Fruit fly (Drosophila melanogaster): Measurements from ENCODE around the gene CG10948.

The CG10948 gene

dm6 chr3L:12843056-12843799 lies 6.7 kb downstream of the CG10948 start, which contains the start of gene nebu:
Gene nebu, minus strand, starts transcription at chr3L:12843106.
- TF ChIP-seq Myc (optimal IDR thresholded peaks at IDR 0.05) (no peak), Sin3A (optimal IDR thresholded peaks at IDR 0.05) (no peak), h (optimal IDR thresholded peaks at IDR 0.05) (no peak), insv (optimal IDR thresholded peaks at IDR 0.05) (no peak), ttk (optimal IDR thresholded peaks at IDR 0.05) (no peak)

- TF ChIP-seq h (optimal IDR thresholded peaks at IDR 0.05) = no peak
- no peak for TF ChIP-seq insv (optimal IDR thresholded peaks at IDR 0.05)
- no peak for TF ChIP-seq Myc (optimal IDR thresholded peaks at IDR 0.05)
- TF ChIP-seq ttk (optimal IDR thresholded peaks at IDR 0.05) = no peak
- no peak for TF ChIP-seq psq (optimal IDR thresholded peaks at IDR 0.05)
- TF ChIP-seq Sin3A (optimal IDR thresholded peaks at IDR 0.05) = no peak
Observed at dm6 chr3L:12842532-12842931, 7.4 kb downstream of the CG10948 start.

- no peak for TF ChIP-seq h (optimal IDR thresholded peaks at IDR 0.05)
Observed at dm6 chr3L:12841459-12841858, 8.5 kb downstream of the CG10948 start.

dm6 chr3L:12839882-12840281 lies 10.0 kb downstream of the CG10948 start:
- TF ChIP-seq insv (optimal IDR thresholded peaks at IDR 0.05) (no peak), ttk (optimal IDR thresholded peaks at IDR 0.05) (no peak), Sin3A (optimal IDR thresholded peaks at IDR 0.05) (no peak)

dm6 chr3L:12837196-12837720 lies 12.7 kb downstream of the CG10948 start:
- TF ChIP-seq psq (optimal IDR thresholded peaks at IDR 0.05) = no peak
- no peak for TF ChIP-seq Sin3A (optimal IDR thresholded peaks at IDR 0.05)
- no peak for TF ChIP-seq ttk (optimal IDR thresholded peaks at IDR 0.05)
- TF ChIP-seq h (optimal IDR thresholded peaks at IDR 0.05) = no peak
- no peak for TF ChIP-seq Myc (optimal IDR thresholded peaks at IDR 0.05)
- TF ChIP-seq insv (optimal IDR thresholded peaks at IDR 0.05) = no peak

dm6 chr3L:12835511-12836479 lies 14.1 kb downstream of the CG10948 start:
- TF ChIP-seq psq (optimal IDR thresholded peaks at IDR 0.05) (no peak), h (optimal IDR thresholded peaks at IDR 0.05) (no peak), Sin3A (optimal IDR thresholded peaks at IDR 0.05) (no peak), Myc (optimal IDR thresholded peaks at IDR 0.05) (no peak), insv (optimal IDR thresholded peaks at IDR 0.05) (no peak)

dm6 chr3L:12834526-12835213 lies 15.2 kb downstream of the CG10948 start:
- TF ChIP-seq psq (optimal IDR thresholded peaks at IDR 0.05) (no peak), ttk (optimal IDR thresholded peaks at IDR 0.05) (no peak), Sin3A (optimal IDR thresholded peaks at IDR 0.05) (no peak), Myc (optimal IDR thresholded peaks at IDR 0.05) (no peak), insv (optimal IDR thresholded peaks at IDR 0.05) (no peak), h (optimal IDR thresholded peaks at IDR 0.05) (no peak)

- TF ChIP-seq Myc (optimal IDR thresholded peaks at IDR 0.05) (no peak), psq (optimal IDR thresholded peaks at IDR 0.05) (no peak), h (optimal IDR thresholded peaks at IDR 0.05) (no peak)
Observed at dm6 chr3L:12833864-12834525, 15.9 kb downstream of the CG10948 start.

- TF ChIP-seq insv (optimal IDR thresholded peaks at IDR 0.05) (no peak), Sin3A (optimal IDR thresholded peaks at IDR 0.05) (no peak), h (optimal IDR thresholded peaks at IDR 0.05) (no peak), psq (optimal IDR thresholded peaks at IDR 0.05) (no peak), Myc (optimal IDR thresholded peaks at IDR 0.05) (no peak), ttk (optimal IDR thresholded peaks at IDR 0.05) (no peak)
Observed at dm6 chr3L:12833354-12833753, 16.6 kb downstream of the CG10948 start.

- no peak for TF ChIP-seq Myc (optimal IDR thresholded peaks at IDR 0.05)
- TF ChIP-seq ttk (optimal IDR thresholded peaks at IDR 0.05) = no peak
- no peak for TF ChIP-seq h (optimal IDR thresholded peaks at IDR 0.05)
- TF ChIP-seq insv (optimal IDR thresholded peaks at IDR 0.05) = no peak
- no peak for TF ChIP-seq psq (optimal IDR thresholded peaks at IDR 0.05)
- TF ChIP-seq Sin3A (optimal IDR thresholded peaks at IDR 0.05) = no peak
Observed at dm6 chr3L:12832355-12832881, 17.5 kb downstream of the CG10948 start.

dm6 chr3L:12831290-12831952 lies 18.5 kb downstream of the CG10948 start:
- TF ChIP-seq psq (optimal IDR thresholded peaks at IDR 0.05) (no peak), ttk (optimal IDR thresholded peaks at IDR 0.05) (no peak), h (optimal IDR thresholded peaks at IDR 0.05) (no peak), insv (optimal IDR thresholded peaks at IDR 0.05) (no peak), Myc (optimal IDR thresholded peaks at IDR 0.05) (no peak), Sin3A (optimal IDR thresholded peaks at IDR 0.05) (no peak)
